Worm (Caenorhabditis elegans) whole organism, L2 larva: ENCODE results near the gene F36H12.17.

Experiments
- F13H6.1 ChIP-seq: sonication (generic microtip); optimal IDR thresholded peaks from 2 replicates; lab custom pipeline; 2016; ENCODE audit warnings: missing genetic modification characterization, missing compliant biosample characterization
- R02D3.7 ChIP-seq: fragments of 150-350 bp; optimal IDR thresholded peaks from 2 replicates; lab custom pipeline; 2014; ENCODE audit warnings: missing biosample characterization, missing genetic modification characterization
- ZK546.5 ChIP-seq: sonication (generic microtip); optimal IDR thresholded peaks from 2 replicates; lab custom pipeline; 2017; ENCODE audit warnings: missing biosample characterization, missing genetic modification characterization
- alr-1 ChIP-seq: fragments of 150-350 bp; optimal IDR thresholded peaks from 2 replicates; lab custom pipeline; 2014; ENCODE audit warnings: missing biosample characterization, missing genetic modification characterization
- aly-2 ChIP-seq: fragments of 150-350 bp; optimal IDR thresholded peaks from 2 replicates; lab custom pipeline; 2014; ENCODE audit warnings: missing biosample characterization, missing genetic modification characterization
- blmp-1 ChIP-seq: sonication (generic microtip); optimal IDR thresholded peaks from 2 replicates; lab custom pipeline; 2017; ENCODE audit warnings: missing genetic modification characterization, mild to moderate bottlenecking, missing compliant biosample characterization, antibody characterized with exemption, moderate library complexity; ENCODE audit not compliant: insufficient read depth
- ceh-16 ChIP-seq: fragments of 150-350 bp; optimal IDR thresholded peaks from 2 replicates; lab custom pipeline; 2014; ENCODE audit warnings: missing biosample characterization, missing genetic modification characterization
- egl-27 ChIP-seq: sonication (generic microtip); optimal IDR thresholded peaks from 3 replicates; lab custom pipeline; 2017; ENCODE audit warnings: missing biosample characterization, missing genetic modification reagents, missing genetic modification characterization
- elt-1 ChIP-seq: fragments of 150-350 bp; optimal IDR thresholded peaks from 2 replicates; lab custom pipeline; 2014; ENCODE audit warnings: missing biosample characterization, missing genetic modification characterization
- elt-3 ChIP-seq: sonication (generic microtip); optimal IDR thresholded peaks from 2 replicates; lab custom pipeline; 2017; ENCODE audit warnings: missing biosample characterization, missing genetic modification characterization
- fos-1 ChIP-seq: fragments of 150-350 bp; optimal IDR thresholded peaks from 2 replicates; lab custom pipeline; 2014; ENCODE audit warnings: missing biosample characterization, missing genetic modification characterization
- gmeb-1 ChIP-seq: fragments of 150-350 bp; optimal IDR thresholded peaks from 2 replicates; lab custom pipeline; 2014; ENCODE audit warnings: missing biosample characterization, missing genetic modification characterization
- lin-11 ChIP-seq: fragments of 150-350 bp; sonication (generic microtip); optimal IDR thresholded peaks from 2 replicates; lab custom pipeline; 2014; ENCODE audit warnings: missing biosample characterization, missing genetic modification characterization, inconsistent platforms, mixed read lengths
- lin-13 ChIP-seq: fragments of 150-350 bp; optimal IDR thresholded peaks from 2 replicates; lab custom pipeline; 2014; ENCODE audit warnings: missing biosample characterization, missing genetic modification reagents, missing genetic modification characterization
- lin-39 ChIP-seq: fragments of 150-350 bp; optimal IDR thresholded peaks from 2 replicates; lab custom pipeline; 2014; ENCODE audit warnings: missing biosample characterization, missing genetic modification reagents, missing genetic modification characterization
- lsy-2 ChIP-seq, 2 experiments: fragments of 150-350 bp in 1 of 2; sonication (generic microtip) in 1 of 2; optimal IDR thresholded peaks; 2 replicates each; lab custom pipeline; 2014 to 2017; ENCODE audit warnings: missing biosample characterization in 2 of 2, missing genetic modification characterization in 2 of 2
- mbf-1 ChIP-seq: sonication (generic microtip); optimal IDR thresholded peaks from 2 replicates; lab custom pipeline; 2017; ENCODE audit warnings: missing biosample characterization, missing genetic modification characterization
- mdl-1 ChIP-seq, 2 experiments: fragments of 150-350 bp in 1 of 2; sonication (generic microtip) in 1 of 2; optimal IDR thresholded peaks; 2 replicates each; lab custom pipeline; 2017; ENCODE audit warnings: missing biosample characterization in 2 of 2, missing genetic modification characterization in 2 of 2
- nhr-10 ChIP-seq: sonication (generic microtip); optimal IDR thresholded peaks from 2 replicates; lab custom pipeline; 2017; ENCODE audit warnings: missing biosample characterization, missing genetic modification characterization
- nhr-11 ChIP-seq: fragments of 150-350 bp; optimal IDR thresholded peaks from 2 replicates; lab custom pipeline; 2014; ENCODE audit warnings: missing biosample characterization, missing genetic modification characterization
- nhr-12 ChIP-seq: fragments of 150-350 bp; optimal IDR thresholded peaks from 2 replicates; lab custom pipeline; 2014; ENCODE audit warnings: missing biosample characterization, missing genetic modification characterization
- nhr-129 ChIP-seq: fragments of 150-350 bp; optimal IDR thresholded peaks from 2 replicates; lab custom pipeline; 2014; ENCODE audit warnings: missing biosample characterization, missing genetic modification characterization
- nhr-21 ChIP-seq: fragments of 150-350 bp; optimal IDR thresholded peaks from 2 replicates; lab custom pipeline; 2014; ENCODE audit warnings: missing biosample characterization, missing genetic modification characterization
- nhr-237 ChIP-seq: fragments of 150-350 bp; optimal IDR thresholded peaks from 2 replicates; lab custom pipeline; 2014; ENCODE audit warnings: missing biosample characterization, missing genetic modification characterization
- nhr-25 ChIP-seq: fragments of 150-350 bp; sonication (generic microtip); optimal IDR thresholded peaks from 3 replicates; lab custom pipeline; 2014; ENCODE audit warnings: missing biosample characterization, missing genetic modification characterization
- nhr-6 ChIP-seq: fragments of 150-350 bp; optimal IDR thresholded peaks from 2 replicates; lab custom pipeline; 2014; ENCODE audit warnings: missing biosample characterization, missing genetic modification characterization
- nhr-77 ChIP-seq: fragments of 150-350 bp; optimal IDR thresholded peaks from 2 replicates; lab custom pipeline; 2014; ENCODE audit warnings: missing biosample characterization, missing genetic modification characterization
- peb-1 ChIP-seq: fragments of 150-350 bp; optimal IDR thresholded peaks from 2 replicates; lab custom pipeline; 2014; ENCODE audit warnings: missing biosample characterization, missing genetic modification characterization
- sem-4 ChIP-seq: fragments of 150-350 bp; optimal IDR thresholded peaks from 2 replicates; lab custom pipeline; 2014; ENCODE audit warnings: missing biosample characterization, missing genetic modification reagents, missing genetic modification characterization
- skn-1 ChIP-seq: sonication (generic microtip); optimal IDR thresholded peaks from 2 replicates; lab custom pipeline; 2017; ENCODE audit warnings: missing biosample characterization, missing genetic modification characterization
- sma-3 ChIP-seq: sonication (generic microtip); optimal IDR thresholded peaks from 2 replicates; lab custom pipeline; 2016; ENCODE audit warnings: missing genetic modification reagents, missing genetic modification characterization, missing compliant biosample characterization
- sma-9 ChIP-seq, 2 experiments: fragments of 150-350 bp in 1 of 2; sonication (generic microtip) in 1 of 2; optimal IDR thresholded peaks; 2 replicates each; lab custom pipeline; 2014 to 2016; ENCODE audit warnings: missing genetic modification characterization in 2 of 2, mild to moderate bottlenecking in 1 of 2, missing biosample characterization in 1 of 2, missing compliant biosample characterization in 1 of 2, missing genetic modification reagents in 1 of 2, moderate library complexity in 1 of 2
- unc-39 ChIP-seq: fragments of 150-350 bp; optimal IDR thresholded peaks from 2 replicates; lab custom pipeline; 2014; ENCODE audit warnings: missing biosample characterization, missing genetic modification characterization
- unc-55 ChIP-seq: fragments of 150-350 bp; sonication (generic microtip); optimal IDR thresholded peaks from 3 replicates; lab custom pipeline; 2014; ENCODE audit warnings: missing biosample characterization, missing genetic modification reagents, missing genetic modification characterization
- unc-62 ChIP-seq: fragments of 150-350 bp; optimal IDR thresholded peaks from 2 replicates; lab custom pipeline; 2014; ENCODE audit warnings: missing biosample characterization, missing genetic modification reagents, missing genetic modification characterization
- zag-1 ChIP-seq: fragments of 150-350 bp; optimal IDR thresholded peaks from 2 replicates; lab custom pipeline; 2014; ENCODE audit warnings: missing biosample characterization, missing genetic modification characterization
- ztf-1 ChIP-seq: fragments of 200-800 bp; sonication (Bioruptor generic); conservative IDR thresholded peaks from 2 replicates; pipeline ENCODE4 v1.3.6; 2022; ENCODE audit warnings: missing genetic modification characterization, missing compliant biosample characterization
- ztf-11 ChIP-seq: sonication (generic microtip); optimal IDR thresholded peaks from 2 replicates; lab custom pipeline; 2017; ENCODE audit warnings: missing biosample characterization, missing genetic modification characterization

F36H12.17 gene

ce11 chrIV:5281457-5281856 is 3.8 kb upstream of the F36H12.17 start:
- TF ChIP-seq nhr-6 (tag; lab: Kevin White, UChicago): no peak
- no peak for TF ChIP-seq skn-1 (tag; lab: Kevin White, UChicago)
- TF ChIP-seq lin-39 (tag; lab: Kevin White, UChicago): no peak
- TF ChIP-seq elt-3 (tag; lab: Kevin White, UChicago): no peak
- no peak for TF ChIP-seq ceh-16 (tag; lab: Kevin White, UChicago)
- TF ChIP-seq nhr-10 (tag; lab: Kevin White, UChicago): no peak
- TF ChIP-seq mbf-1 (tag; lab: Kevin White, UChicago): no peak
- no peak for TF ChIP-seq nhr-21 (tag; lab: Kevin White, UChicago)
- no peak for TF ChIP-seq lin-13
- TF ChIP-seq mdl-1 (tag; optimal IDR thresholded peaks at IDR 0.05; lab: Kevin White, UChicago): no peak
- no peak for TF ChIP-seq alr-1 (tag; lab: Kevin White, UChicago)
- TF ChIP-seq aly-2 (tag; lab: Kevin White, UChicago): no peak
- TF ChIP-seq unc-39 (tag; lab: Kevin White, UChicago): no peak
- TF ChIP-seq ztf-11 (tag; lab: Kevin White, UChicago): no peak
- no peak for TF ChIP-seq ztf-1
- TF ChIP-seq unc-62 (GFP tag; lab: Kevin White, UChicago): no peak
- TF ChIP-seq blmp-1 (tag; lab: Kevin White, UChicago): no peak

DNA sequence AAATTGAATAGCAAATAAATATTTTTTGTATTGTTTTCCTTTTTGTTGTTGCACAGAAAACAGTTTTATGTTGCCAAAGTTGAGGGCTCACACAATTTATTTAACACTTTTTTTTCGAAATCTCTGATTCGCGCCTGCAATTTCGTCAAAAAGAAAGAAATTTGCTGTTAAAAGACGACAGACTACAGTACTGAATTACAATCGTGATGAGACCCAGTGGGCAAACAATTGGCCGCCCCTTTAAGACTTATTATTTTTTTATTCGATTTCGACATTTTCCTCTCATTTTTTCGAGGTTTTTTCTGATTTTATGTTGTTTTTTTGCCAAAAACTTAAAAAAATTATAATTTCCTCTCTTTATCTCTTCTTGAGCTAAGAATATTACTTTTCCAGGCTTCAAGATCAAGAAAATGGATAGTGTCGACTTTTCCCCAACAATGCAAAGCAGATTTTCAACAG is 3.5 kb downstream of the F36H12.17 start, which contains the start of gene slfl-4:
Gene slfl-4, plus strand, starts transcription at position 409 of the 459 bp plus-strand sequence.
- no peak for TF ChIP-seq zag-1 (tag; lab: Kevin White, UChicago)
- TF ChIP-seq F13H6.1 (tag; lab: Kevin White, UChicago): no peak
- TF ChIP-seq nhr-10 (tag; lab: Kevin White, UChicago): no peak
- TF ChIP-seq lsy-2 (tag; optimal IDR thresholded peaks at IDR 0.05; lab: Kevin White, UChicago): no peak
- TF ChIP-seq egl-27: no peak
- no peak for TF ChIP-seq mdl-1 (tag; optimal IDR thresholded peaks at IDR 0.05; lab: Kevin White, UChicago)
- TF ChIP-seq ceh-16 (tag; lab: Kevin White, UChicago): no peak
- no peak for TF ChIP-seq nhr-21 (tag; lab: Kevin White, UChicago)
- TF ChIP-seq elt-1: no peak
- TF ChIP-seq, all 48 proteins: peak for 0

- TF ChIP-seq mdl-1 (tag; optimal IDR thresholded peaks at IDR 0.05; lab: Kevin White, UChicago) (no peak), fos-1 (tag; lab: Kevin White, UChicago) (no peak), peb-1 (tag; lab: Kevin White, UChicago) (no peak), ZK546.5 (no peak), lsy-2 (tag; optimal IDR thresholded peaks at IDR 0.05; lab: Kevin White, UChicago) (no peak), unc-55 (no peak), skn-1 (tag; lab: Kevin White, UChicago) (no peak), lin-11 (tag; lab: Kevin White, UChicago) (no peak), nhr-237 (tag; lab: Kevin White, UChicago) (no peak), nhr-10 (tag; lab: Kevin White, UChicago) (no peak), nhr-129 (tag; lab: Kevin White, UChicago) (no peak), sma-3 (GFP tag; lab: Kevin White, UChicago) (no peak), unc-39 (tag; lab: Kevin White, UChicago) (no peak), R02D3.7 (tag; lab: Kevin White, UChicago) (no peak), sma-9 (GFP tag; optimal IDR thresholded peaks at IDR 0.05; lab: Kevin White, UChicago) (no peak), sma-9 (tag; optimal IDR thresholded peaks at IDR 0.05; lab: Kevin White, UChicago) (no peak), nhr-11 (tag; lab: Kevin White, UChicago) (no peak), gmeb-1 (tag; lab: Kevin White, UChicago) (no peak), elt-1 (no peak), aly-2 (tag; lab: Kevin White, UChicago) (no peak)
Observed at ce11 chrIV:5273385-5273784, 4.3 kb downstream of the F36H12.17 start.

ce11 chrIV:5272518-5272917 is 5.1 kb downstream of the F36H12.17 start, which contains the start of gene F36H12.3:
F36H12.3 (plus strand) TSS chrIV:5272818.
- TF ChIP-seq nhr-11 (tag; lab: Kevin White, UChicago): no peak
- TF ChIP-seq lsy-2 (tag; optimal IDR thresholded peaks at IDR 0.05; lab: Kevin White, UChicago): no peak
- TF ChIP-seq nhr-77 (tag; lab: Kevin White, UChicago): no peak
- no peak for TF ChIP-seq lin-39 (tag; lab: Kevin White, UChicago)
- no peak for TF ChIP-seq nhr-237 (tag; lab: Kevin White, UChicago)
- no peak for TF ChIP-seq zag-1 (tag; lab: Kevin White, UChicago)
- TF ChIP-seq ceh-16 (tag; lab: Kevin White, UChicago): no peak
- TF ChIP-seq mdl-1 (tag; optimal IDR thresholded peaks at IDR 0.05; lab: Kevin White, UChicago): no peak
- TF ChIP-seq blmp-1 (tag; lab: Kevin White, UChicago): no peak
- TF ChIP-seq ztf-11 (tag; lab: Kevin White, UChicago): no peak
- no peak for TF ChIP-seq nhr-25 (tag; lab: Kevin White, UChicago)
- no peak for TF ChIP-seq unc-55
- no peak for TF ChIP-seq gmeb-1 (tag; lab: Kevin White, UChicago)
- no peak for TF ChIP-seq nhr-12
- TF ChIP-seq skn-1 (tag; lab: Kevin White, UChicago): no peak
- no peak for TF ChIP-seq sma-3 (GFP tag; lab: Kevin White, UChicago)
- no peak for TF ChIP-seq sem-4
- TF ChIP-seq lin-11 (tag; lab: Kevin White, UChicago): no peak
